Worm (Caenorhabditis elegans) whole organism, late embryonic: ENCODE results near the gene R107.9.

Experiments
- ceh-18 ChIP-seq: sonication (generic microtip); optimal IDR thresholded peaks from 2 replicates; lab custom pipeline; 2016; ENCODE audit warnings: missing genetic modification characterization, missing compliant biosample characterization
- ceh-31 ChIP-seq: sonication (generic microtip); optimal IDR thresholded peaks from 2 replicates; lab custom pipeline; 2016; ENCODE audit warnings: missing genetic modification characterization, missing compliant biosample characterization
- dmd-4 ChIP-seq: sonication (generic microtip); optimal IDR thresholded peaks from 2 replicates; lab custom pipeline; 2016; ENCODE audit warnings: borderline replicate concordance, missing genetic modification characterization, missing compliant biosample characterization
- nhr-232 ChIP-seq: sonication (generic microtip); optimal IDR thresholded peaks from 2 replicates; lab custom pipeline; 2016; ENCODE audit warnings: missing genetic modification characterization, missing compliant biosample characterization
- sox-4 ChIP-seq: sonication (generic microtip); optimal IDR thresholded peaks from 2 replicates; lab custom pipeline; 2017; ENCODE audit warnings: mild to moderate bottlenecking, missing genetic modification characterization, inconsistent platforms, missing compliant biosample characterization

ce11 chrIII:9004658-9005057 lies 33.1 kb upstream of the R107.9 start:
- TF ChIP-seq sox-4 (tag; lab: Kevin White, UChicago): no peak
- no peak for TF ChIP-seq dmd-4
- TF ChIP-seq ceh-31 (tag; lab: Kevin White, UChicago): no peak
- no peak for TF ChIP-seq nhr-232 (tag; lab: Kevin White, UChicago)
- TF ChIP-seq ceh-18 (tag; lab: Kevin White, UChicago): no peak
